Worm (Caenorhabditis elegans) whole organism, L4/young adult: ENCODE results near the gene pph-4.2.

Experiments
- dao-5 ChIP-seq: sonication (generic microtip); optimal IDR thresholded peaks from 2 replicates; lab custom pipeline; 2016; ENCODE audit warnings: missing genotype, missing genetic modification characterization, moderate library complexity, missing compliant biosample characterization
- him-1 ChIP-seq: sonication (generic microtip); optimal IDR thresholded peaks from 2 replicates; lab custom pipeline; 2016; ENCODE audit warnings: missing genotype, missing genetic modification reagents, missing genetic modification characterization, missing compliant biosample characterization

- TF ChIP-seq dao-5 = no peak
- no peak for TF ChIP-seq him-1
Observed at ce11 chrIII:12377198-12377662, at the start of gene pph-4.2.
